Worm (Caenorhabditis elegans): ENCODE measurements around the gene C18D4.3.

DNA sequence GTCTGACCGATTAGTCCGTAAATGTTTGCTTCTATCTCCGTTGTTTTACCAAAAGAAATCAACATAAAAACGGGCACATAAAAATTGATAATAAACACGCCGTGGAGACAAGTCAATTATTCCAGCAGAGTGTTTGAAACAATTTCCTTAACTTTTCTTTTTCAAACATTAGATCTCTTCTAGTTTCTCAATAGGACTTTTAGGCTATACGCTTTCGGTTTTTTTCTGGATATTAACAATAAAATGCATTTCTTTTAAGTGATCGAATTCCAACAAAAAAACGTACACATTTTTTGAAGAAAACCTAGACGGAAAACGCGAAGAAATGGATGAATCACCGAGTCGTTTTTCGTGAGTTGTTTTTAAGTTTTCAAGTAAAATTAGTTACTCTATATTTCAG, 26.4 kb upstream of the C18D4.3 start, which contains the start of gene fbxa-172:
- TF ChIP-seq F16B12.6 (tag; optimal IDR thresholded peaks at IDR 0.05): no peak
- TF ChIP-seq ceh-88 (GFP tag; IDR thresholded peaks at IDR 0.05): no peak
- TF ChIP-seq snpc-4 (tag; optimal IDR thresholded peaks at IDR 0.05): no peak
- no peak for TF ChIP-seq ceh-82 (tag; optimal IDR thresholded peaks at IDR 0.05)

All from whole organism, L1 larva.